Worm (Caenorhabditis elegans): ENCODE data around the gene fbxa-202.

fbxa-202 gene

ce11 chrV:6302465-6302864 lies 24.6 kb upstream of the fbxa-202 start (continued):
- TF ChIP-seq rpc-1 (optimal IDR thresholded peaks at IDR 0.05) (no peak), rpc-1 (tag; optimal IDR thresholded peaks at IDR 0.05) (no peak), K12H6.12 (tag; optimal IDR thresholded peaks at IDR 0.05) (no peak)

ce11 chrV:6303471-6303870 lies 23.6 kb upstream of the fbxa-202 start, which contains the start of gene sago-1:
TSS of gene sago-1 (plus strand) at chrV:6303771.
- TF ChIP-seq nhr-27 (tag; optimal IDR thresholded peaks at IDR 0.05) = no peak
- TF ChIP-seq hlh-26 (GFP tag; conservative IDR thresholded peaks at IDR 0.05) = no peak
- no peak for TF ChIP-seq ztf-18 (tag; optimal IDR thresholded peaks at IDR 0.05)
- TF ChIP-seq cebp-2 (GFP tag; IDR thresholded peaks at IDR 0.05) = no peak
- TF ChIP-seq repo-1 (tag; optimal IDR thresholded peaks at IDR 0.05) = no peak
- TF ChIP-seq athp-1 (tag; optimal IDR thresholded peaks at IDR 0.05) = no peak
- no peak for TF ChIP-seq B0261.1 (tag; optimal IDR thresholded peaks at IDR 0.05)
- TF ChIP-seq egl-44 (GFP tag; IDR thresholded peaks at IDR 0.05) = no peak
- TF ChIP-seq tbx-9 (tag; optimal IDR thresholded peaks at IDR 0.05; ENCODE audit: borderline replicate concordance) = no peak
- TF ChIP-seq F57C9.4 (tag; optimal IDR thresholded peaks at IDR 0.05) = no peak
- no peak for TF ChIP-seq nhr-120 (GFP tag; IDR thresholded peaks at IDR 0.05)
- no peak for TF ChIP-seq egrh-3 (GFP tag; IDR thresholded peaks at IDR 0.05)
- no peak for TF ChIP-seq tlf-1 (GFP tag; optimal IDR thresholded peaks at IDR 0.05)
- TF ChIP-seq Y79H2A.3 (GFP tag; conservative IDR thresholded peaks at IDR 0.05) = no peak
- TF ChIP-seq F39B2.1 (GFP tag; IDR thresholded peaks at IDR 0.05) = no peak

- TF ChIP-seq madf-8 (GFP tag; conservative IDR thresholded peaks at IDR 0.05) (0 out of 2 replicates have a peak, but pooled peaks have one; percentile 7), madf-6 (GFP tag; IDR thresholded peaks at IDR 0.05) (peak; percentile 62), akir-1 (GFP tag; optimal IDR thresholded peaks at IDR 0.05) (no peak), efl-1 (GFP tag; optimal IDR thresholded peaks at IDR 0.05) (peak; percentile 60)
Measured at ce11 chrV:6311936-6312335, 15.1 kb upstream of the fbxa-202 start.

- TF ChIP-seq T26A5.8 (tag; optimal IDR thresholded peaks at IDR 0.05) = no peak
- TF ChIP-seq attf-6 (GFP tag; IDR thresholded peaks at IDR 0.05) = no peak
- no peak for TF ChIP-seq tlf-1 (GFP tag; optimal IDR thresholded peaks at IDR 0.05)
- TF ChIP-seq snpc-1.3 (tag; optimal IDR thresholded peaks at IDR 0.05; ENCODE audit: insufficient read depth) = no peak
- no peak for TF ChIP-seq F39B2.1 (GFP tag; IDR thresholded peaks at IDR 0.05)
- no peak for TF ChIP-seq Y95B8A.8 (GFP tag; IDR thresholded peaks at IDR 0.05)
- no peak for TF ChIP-seq ceh-79 (tag; optimal IDR thresholded peaks at IDR 0.05)
- TF ChIP-seq akir-1 (GFP tag; optimal IDR thresholded peaks at IDR 0.05) = no peak
- no peak for TF ChIP-seq hsf-1 (GFP tag; IDR thresholded peaks at IDR 0.05)
- no peak for TF ChIP-seq hmg-20 (GFP tag; IDR thresholded peaks at IDR 0.05)
- no peak for TF ChIP-seq nhr-27 (tag; optimal IDR thresholded peaks at IDR 0.05)
Measured at ce11 chrV:6316632-6317031, 10.4 kb upstream of the fbxa-202 start, which contains the start of gene cest-24. TSS of gene cest-24 (plus strand) at chrV:6316932.

ce11 chrV:6317928-6318327 lies 9.2 kb upstream of the fbxa-202 start:
- TF ChIP-seq Y67H2A.10 (GFP tag; conservative IDR thresholded peaks at IDR 0.05) (no peak), D2030.7 (GFP tag; IDR thresholded peaks at IDR 0.05) (no peak)

- no peak for TF ChIP-seq tbp1 (GFP tag; optimal IDR thresholded peaks at IDR 0.05)
- no peak for TF ChIP-seq zfh-2 (GFP tag; conservative IDR thresholded peaks at IDR 0.05)
- no peak for TF ChIP-seq egl-18 (GFP tag; IDR thresholded peaks at IDR 0.05)
- TF ChIP-seq let-607 (tag; optimal IDR thresholded peaks at IDR 0.05) = no peak
- no peak for TF ChIP-seq nfyb-1 (GFP tag; IDR thresholded peaks at IDR 0.05)
- no peak for TF ChIP-seq mcd-1 (GFP tag; IDR thresholded peaks at IDR 0.05)
- no peak for TF ChIP-seq gei-17 (GFP tag; optimal IDR thresholded peaks at IDR 0.05)
Measured at ce11 chrV:6319358-6319757, 7.7 kb upstream of the fbxa-202 start.
